Worm (Caenorhabditis elegans) whole organism, early embryonic: Measurements from ENCODE around the gene glb-24.

Source experiments
- ama-1 ChIP-seq: fragments of 150-350 bp; optimal IDR thresholded peaks from 2 replicates; lab custom pipeline; 2014
- ceh-13 ChIP-seq: fragments of 200-800 bp; sonication (Bioruptor generic); optimal IDR thresholded peaks from 2 replicates; lab custom pipeline; 2018; ENCODE audit warnings: mild to moderate bottlenecking, missing genetic modification characterization, missing compliant biosample characterization
- hmbx-1 ChIP-seq: sonication (generic microtip); optimal IDR thresholded peaks from 2 replicates; lab custom pipeline; 2016; ENCODE audit warnings: mild to moderate bottlenecking, missing genetic modification characterization, missing compliant biosample characterization

- TF ChIP-seq ama-1 (lab: Kevin White, UChicago) (no peak), ceh-13 (GFP tag; lab: Kevin White, UChicago) (no peak), hmbx-1 (no peak)
These were observed 18.3 kb upstream of the glb-24 start, which contains the start of gene ttr-27 for ce11 chrV:12904054-12904453.
